Worm (Caenorhabditis elegans): ENCODE results near the gene ttr-17.

DNA sequence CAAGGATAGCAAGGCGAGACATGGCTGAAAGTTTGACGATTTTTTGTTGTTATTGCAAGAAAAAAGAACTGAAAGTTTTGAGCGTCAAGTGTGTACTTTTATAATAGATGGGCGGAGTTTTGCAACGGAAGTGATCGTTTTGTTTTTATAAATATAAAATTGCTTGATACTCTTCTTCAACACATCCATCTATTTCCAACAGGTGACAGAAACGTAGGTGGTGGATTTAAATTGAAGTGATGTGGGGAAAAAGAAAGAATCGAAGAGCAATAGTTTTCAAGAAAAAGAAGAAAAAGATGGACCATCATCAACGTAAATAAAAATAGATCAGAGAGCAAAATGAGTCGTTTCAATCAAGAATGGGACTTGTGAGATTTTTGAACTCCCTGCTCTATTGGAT, at the start of gene ttr-17:
- TF ChIP-seq ama-1 (optimal IDR thresholded peaks at IDR 0.05), result no peak
- no peak for TF ChIP-seq tra-4 (tag; optimal IDR thresholded peaks at IDR 0.05)
- TF ChIP-seq ceh-13 (GFP tag; optimal IDR thresholded peaks at IDR 0.05), result no peak
- no peak for TF ChIP-seq hmg-4 (GFP tag; optimal IDR thresholded peaks at IDR 0.05)
- TF ChIP-seq ceh-36 (tag; optimal IDR thresholded peaks at IDR 0.05), result no peak
- no peak for TF ChIP-seq tbx-11 (GFP tag; IDR thresholded peaks at IDR 0.05)
- no peak for TF ChIP-seq pes-1 (GFP tag; IDR thresholded peaks at IDR 0.05)
- TF ChIP-seq tbx-37 (GFP tag; conservative IDR thresholded peaks at IDR 0.05), result no peak
- TF ChIP-seq aly-1 (tag; optimal IDR thresholded peaks at IDR 0.05), result no peak
